Worm (Caenorhabditis elegans) whole organism, L4 larva: ENCODE results near the gene nhr-183.
A peak's percentile ranks its signal among the peaks of the same experiment; 100 is the strongest.

ENCODE experiments used
- D1046.2 ChIP-seq: fragments of 200-800 bp; sonication (Bioruptor generic); IDR thresholded peaks from 2 replicates; pipeline ENCODE4 v1.3.6; 2022; ENCODE audit warnings: missing genetic modification characterization, missing compliant biosample characterization
- F26F4.8 ChIP-seq: fragments of 200-800 bp; sonication (Bioruptor generic); conservative IDR thresholded peaks from 2 replicates; pipeline ENCODE4 v1.3.6; 2022; ENCODE audit warnings: missing genetic modification characterization, missing compliant biosample characterization
- F44E2.7 ChIP-seq: fragments of 200-800 bp; sonication (Bioruptor generic); IDR thresholded peaks from 2 replicates; pipeline ENCODE4 v2.1.2; 2022; ENCODE audit warnings: missing genetic modification characterization, missing compliant biosample characterization
- T20F7.1 ChIP-seq: fragments of 200-800 bp; sonication (Bioruptor generic); optimal IDR thresholded peaks from 2 replicates; lab custom pipeline; 2018; ENCODE audit warnings: mild to moderate bottlenecking, missing genetic modification characterization, missing compliant biosample characterization
- T26A8.4 ChIP-seq: fragments of 200-800 bp; sonication (Bioruptor generic); IDR thresholded peaks from 2 replicates; pipeline ENCODE4 v1.3.6; 2022; ENCODE audit warnings: missing genetic modification characterization, missing compliant biosample characterization
- Y48G9A.11 ChIP-seq: fragments of 200-800 bp; sonication (Bioruptor generic); IDR thresholded peaks from 2 replicates; pipeline ENCODE4 v1.3.6; 2022; ENCODE audit warnings: missing genetic modification reagents, missing genetic modification characterization, missing compliant biosample characterization
- ZK546.5 ChIP-seq, 2 experiments: sonication (generic microtip); optimal IDR thresholded peaks; 2 replicates each; lab custom pipeline; 2017; ENCODE audit warnings: missing biosample characterization in 2 of 2, missing genetic modification characterization in 2 of 2
- aha-1 ChIP-seq: fragments of 150-350 bp; peaks from one replicate; lab custom pipeline; 2014; ENCODE audit warnings: missing biosample characterization, missing genetic modification characterization
- ama-1 ChIP-seq: fragments of 150-350 bp; optimal IDR thresholded peaks from 2 replicates; lab custom pipeline; 2014; ENCODE audit warnings: inconsistent platforms, mixed read lengths
- attf-4 ChIP-seq: sonication (generic microtip); optimal IDR thresholded peaks from 3 replicates; lab custom pipeline; 2017; ENCODE audit warnings: missing biosample characterization, missing genetic modification characterization
- ceh-20 ChIP-seq: fragments of 200-800 bp; sonication (Bioruptor generic); IDR thresholded peaks from 2 replicates; pipeline ENCODE4 v1.3.6; 2022; ENCODE audit warnings: missing genetic modification reagents, missing genetic modification characterization, missing compliant biosample characterization
- ceh-32 ChIP-seq: sonication (generic microtip); optimal IDR thresholded peaks from 2 replicates; lab custom pipeline; 2016; ENCODE audit warnings: mild to moderate bottlenecking, missing genetic modification characterization, missing compliant biosample characterization; ENCODE audit not compliant: poor library complexity
- ces-1 ChIP-seq: fragments of 150-350 bp; sonication (generic microtip); optimal IDR thresholded peaks from 4 replicates; lab custom pipeline; 2014; ENCODE audit warnings: missing biosample characterization, missing genetic modification reagents, missing genetic modification characterization
- daf-8 ChIP-seq: fragments of 200-800 bp; sonication (Bioruptor generic); IDR thresholded peaks from 2 replicates; pipeline ENCODE4 v1.3.6; 2022; ENCODE audit warnings: missing genetic modification characterization, missing compliant biosample characterization
- duxl-1 ChIP-seq: sonication (generic microtip); optimal IDR thresholded peaks from 2 replicates; lab custom pipeline; 2016; ENCODE audit warnings: mild to moderate bottlenecking, missing genetic modification characterization, moderate library complexity, missing compliant biosample characterization; ENCODE audit not compliant: poor library complexity
- dve-1 ChIP-seq: sonication (generic microtip); optimal IDR thresholded peaks from 2 replicates; lab custom pipeline; 2017; ENCODE audit warnings: antibody characterized with exemption, mild to moderate bottlenecking, missing genetic modification characterization, missing compliant biosample characterization; ENCODE audit not compliant: insufficient read depth
- fkh-10 ChIP-seq: fragments of 150-350 bp; optimal IDR thresholded peaks from 2 replicates; lab custom pipeline; 2014; ENCODE audit warnings: missing biosample characterization, missing genetic modification reagents, missing genetic modification characterization
- fos-1 ChIP-seq: fragments of 150-350 bp; optimal IDR thresholded peaks from 2 replicates; lab custom pipeline; 2014; ENCODE audit warnings: missing biosample characterization, missing genetic modification characterization
- gei-8 ChIP-seq: fragments of 200-800 bp; sonication (Bioruptor generic); optimal IDR thresholded peaks from 2 replicates; lab custom pipeline; 2018; ENCODE audit warnings: mild to moderate bottlenecking, missing genetic modification characterization, missing compliant biosample characterization
- hlh-30 ChIP-seq: sonication (generic microtip); optimal IDR thresholded peaks from 2 replicates; lab custom pipeline; 2017; ENCODE audit warnings: antibody characterized with exemption, mild to moderate bottlenecking, missing genetic modification characterization, missing compliant biosample characterization; ENCODE audit not compliant: insufficient read depth
- lin-13 ChIP-seq: fragments of 150-350 bp; optimal IDR thresholded peaks from 2 replicates; lab custom pipeline; 2014; ENCODE audit warnings: missing biosample characterization, missing genetic modification reagents, missing genetic modification characterization
- lin-38 ChIP-seq: fragments of 200-800 bp; sonication (Bioruptor generic); IDR thresholded peaks from 2 replicates; pipeline ENCODE4 v1.3.6; 2022; ENCODE audit warnings: missing genetic modification reagents, missing genetic modification characterization, missing compliant biosample characterization
- lir-3 ChIP-seq: sonication (generic microtip); optimal IDR thresholded peaks from 2 replicates; lab custom pipeline; 2016; ENCODE audit warnings: mild to moderate bottlenecking, missing genetic modification characterization, missing compliant biosample characterization
- lsy-2 ChIP-seq, 2 experiments: fragments of 150-350 bp in 1 of 2; sonication (generic microtip) in 1 of 2; optimal IDR thresholded peaks; 2 replicates each; lab custom pipeline; 2014 to 2017; ENCODE audit warnings: missing biosample characterization in 2 of 2, missing genetic modification characterization in 2 of 2
- madf-5 ChIP-seq, 2 experiments: fragments of 200-800 bp; sonication (Bioruptor generic); IDR thresholded peaks; 2 replicates each; pipeline ENCODE4 v1.3.6; 2022; ENCODE audit warnings: missing compliant biosample characterization in 2 of 2, missing genetic modification characterization in 2 of 2
- mep-1 ChIP-seq: fragments of 150-350 bp; sonication (generic microtip); optimal IDR thresholded peaks from 3 replicates; lab custom pipeline; 2014; ENCODE audit warnings: missing biosample characterization, missing genetic modification characterization
- mes-2 ChIP-seq: sonication (generic microtip); optimal IDR thresholded peaks from 2 replicates; lab custom pipeline; 2016; ENCODE audit warnings: missing genotype, mild to moderate bottlenecking, missing genetic modification characterization, missing compliant biosample characterization; ENCODE audit not compliant: poor library complexity, severe bottlenecking
- mxl-2 ChIP-seq: fragments of 200-800 bp; sonication (Bioruptor generic); conservative IDR thresholded peaks from 2 replicates; pipeline ENCODE4 v1.3.6; 2022; ENCODE audit warnings: missing genetic modification reagents, missing genetic modification characterization, missing compliant biosample characterization
- mxl-3 ChIP-seq: fragments of 200-800 bp; sonication (Bioruptor generic); optimal IDR thresholded peaks from 2 replicates; lab custom pipeline; 2018; ENCODE audit warnings: mild to moderate bottlenecking, missing genetic modification characterization, missing compliant biosample characterization
- nhr-10 ChIP-seq: fragments of 150-350 bp; optimal IDR thresholded peaks from 2 replicates; lab custom pipeline; 2014; ENCODE audit warnings: missing biosample characterization, missing genetic modification characterization
- nhr-102 ChIP-seq: sonication (generic microtip); optimal IDR thresholded peaks from 2 replicates; lab custom pipeline; 2016; ENCODE audit warnings: mild to moderate bottlenecking, missing genetic modification characterization, moderate library complexity, missing compliant biosample characterization
- nhr-11 ChIP-seq: fragments of 150-350 bp; optimal IDR thresholded peaks from 2 replicates; lab custom pipeline; 2014; ENCODE audit warnings: missing biosample characterization, missing genetic modification characterization
- nhr-111 ChIP-seq: fragments of 200-800 bp; sonication (Bioruptor generic); optimal IDR thresholded peaks from 2 replicates; lab custom pipeline; 2018; ENCODE audit warnings: mild to moderate bottlenecking, missing genetic modification characterization, missing compliant biosample characterization
- nhr-25 ChIP-seq: sonication (generic microtip); optimal IDR thresholded peaks from 2 replicates; lab custom pipeline; 2017; ENCODE audit warnings: missing genetic modification characterization, mild to moderate bottlenecking, missing compliant biosample characterization, antibody characterized with exemption, moderate library complexity, borderline replicate concordance; ENCODE audit not compliant: insufficient read depth
- nhr-28 ChIP-seq: fragments of 150-350 bp; optimal IDR thresholded peaks from 2 replicates; lab custom pipeline; 2014; ENCODE audit warnings: missing biosample characterization, missing genetic modification characterization
- nhr-41 ChIP-seq: fragments of 200-800 bp; sonication (Bioruptor generic); IDR thresholded peaks from 2 replicates; pipeline ENCODE4 v1.3.6; 2022; ENCODE audit warnings: missing genetic modification reagents, missing genetic modification characterization, missing compliant biosample characterization
- nhr-42 ChIP-seq: fragments of 200-800 bp; sonication (Bioruptor generic); IDR thresholded peaks from 2 replicates; pipeline ENCODE4 v1.3.6; 2022; ENCODE audit warnings: missing genetic modification characterization, missing compliant biosample characterization
- nhr-48 ChIP-seq: sonication (generic microtip); optimal IDR thresholded peaks from 2 replicates; lab custom pipeline; 2016; ENCODE audit warnings: mild to moderate bottlenecking, missing genetic modification characterization, missing compliant biosample characterization
- nhr-6 ChIP-seq: fragments of 150-350 bp; optimal IDR thresholded peaks from 2 replicates; lab custom pipeline; 2014; ENCODE audit warnings: missing biosample characterization, missing genetic modification characterization
- nhr-76 ChIP-seq: fragments of 150-350 bp; optimal IDR thresholded peaks from 2 replicates; lab custom pipeline; 2014; ENCODE audit warnings: missing biosample characterization, missing genetic modification characterization
- nhr-77 ChIP-seq: fragments of 150-350 bp; optimal IDR thresholded peaks from 2 replicates; lab custom pipeline; 2014; ENCODE audit warnings: missing biosample characterization, missing genetic modification characterization
- skn-1 ChIP-seq: fragments of 150-350 bp; optimal IDR thresholded peaks from 2 replicates; lab custom pipeline; 2014; ENCODE audit warnings: missing biosample characterization, missing genetic modification characterization
- snpc-1.2 ChIP-seq: fragments of 200-800 bp; sonication (Bioruptor generic); IDR thresholded peaks from 2 replicates; pipeline ENCODE4 v1.3.6; 2022; ENCODE audit warnings: missing genetic modification reagents, missing genetic modification characterization, missing compliant biosample characterization
- tag-97 ChIP-seq: fragments of 200-800 bp; sonication (Bioruptor generic); IDR thresholded peaks from 2 replicates; pipeline ENCODE4 v1.3.6; 2022; ENCODE audit warnings: missing genetic modification characterization, missing compliant biosample characterization
- tra-1 ChIP-seq: fragments of 200-800 bp; sonication (Bioruptor generic); IDR thresholded peaks from 2 replicates; pipeline ENCODE4 v1.3.6; 2022; ENCODE audit warnings: missing genetic modification reagents, missing genetic modification characterization, missing compliant biosample characterization
- unc-39 ChIP-seq: sonication (generic microtip); optimal IDR thresholded peaks from 2 replicates; lab custom pipeline; 2017; ENCODE audit warnings: missing biosample characterization, missing genetic modification characterization
- unc-62 ChIP-seq, 3 experiments: fragments of 150-350 bp in 1 of 3; sonication (generic microtip); optimal IDR thresholded peaks in 2 of 3; peaks in 1 of 3; 1 replicate in 1 of 3; 2 replicates in 2 of 3; lab custom pipeline; 2014 to 2017; ENCODE audit warnings: missing biosample characterization in 3 of 3, missing genetic modification characterization in 3 of 3, missing genetic modification reagents in 3 of 3, missing genotype in 1 of 3
- zag-1 ChIP-seq: fragments of 150-350 bp; optimal IDR thresholded peaks from 2 replicates; lab custom pipeline; 2014; ENCODE audit warnings: missing biosample characterization, missing genetic modification characterization
- zfp-2 ChIP-seq: sonication (generic microtip); optimal IDR thresholded peaks from 2 replicates; lab custom pipeline; 2016; ENCODE audit warnings: mild to moderate bottlenecking, missing genetic modification characterization, missing compliant biosample characterization
- zip-11 ChIP-seq: fragments of 200-800 bp; sonication (Bioruptor generic); IDR thresholded peaks from 2 replicates; pipeline ENCODE4 v1.3.6; 2022; ENCODE audit warnings: missing genetic modification characterization, missing compliant biosample characterization
- zip-2 ChIP-seq: fragments of 150-350 bp; optimal IDR thresholded peaks from 2 replicates; lab custom pipeline; 2014; ENCODE audit warnings: missing biosample characterization, missing genetic modification characterization
- ztf-7 ChIP-seq: fragments of 150-350 bp; optimal IDR thresholded peaks from 2 replicates; lab custom pipeline; 2014; ENCODE audit warnings: missing biosample characterization, missing genetic modification characterization

nhr-183 gene

DNA sequence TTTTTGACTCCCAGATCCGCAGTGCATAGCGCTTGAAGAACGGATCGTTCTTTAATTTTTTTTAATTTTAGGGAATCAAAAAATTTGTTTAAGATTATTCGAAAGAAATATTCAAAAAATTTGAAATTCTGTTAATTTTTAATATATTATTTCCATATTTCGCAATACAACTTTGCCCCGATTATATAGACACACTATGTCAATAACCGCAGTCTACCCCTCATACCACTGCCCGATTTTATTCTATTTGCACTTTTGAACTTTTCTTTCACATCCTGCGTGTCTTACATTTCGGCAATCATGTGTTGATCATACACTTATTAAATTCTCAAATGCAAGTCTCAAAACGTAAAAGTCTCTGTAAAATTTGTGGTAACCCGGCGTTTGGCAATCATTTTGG, 45.6 kb downstream of the nhr-183 start, which contains the start of gene nhr-56 (continued):
- TF ChIP-seq duxl-1 (tag; lab: Kevin White, UChicago) (peak; percentile 38), fos-1 (tag; lab: Kevin White, UChicago) (no peak), dve-1 (tag; lab: Kevin White, UChicago) (peak; percentile 67), tag-97 (GFP tag; lab: Robert Waterston, UW) (no peak), mxl-3 (peak; percentile 49), ces-1 (GFP tag; lab: Kevin White, UChicago) (no peak), unc-62 (GFP tag; optimal IDR thresholded peaks at IDR 0.05 in 1 of 2; lab: Kevin White, UChicago) (no peak), unc-62 (tag; optimal IDR thresholded peaks at IDR 0.05; lab: Kevin White, UChicago) (no peak), nhr-6 (peak; percentile 20), zip-11 (GFP tag; lab: Robert Waterston, UW) (no peak), ZK546.5 (tag; optimal IDR thresholded peaks at IDR 0.05; lab: Kevin White, UChicago) (no peak), nhr-102 (peak; percentile 21), nhr-42 (GFP tag; lab: Robert Waterston, UW) (no peak), fkh-10 (GFP tag; lab: Kevin White, UChicago) (no peak), madf-5 (GFP tag; IDR thresholded peaks at IDR 0.05; lab: Robert Waterston, UW) (no peak), unc-39 (tag; lab: Kevin White, UChicago) (no peak), snpc-1.2 (GFP tag; lab: Robert Waterston, UW) (no peak), lin-38 (GFP tag; lab: Robert Waterston, UW) (no peak), tra-1 (GFP tag; lab: Robert Waterston, UW) (no peak), T20F7.1 (no peak), nhr-11 (tag; lab: Kevin White, UChicago) (no peak), nhr-48 (tag; lab: Kevin White, UChicago) (no peak), nhr-111 (GFP tag; lab: Kevin White, UChicago) (no peak), nhr-76 (tag; lab: Kevin White, UChicago) (no peak), ceh-32 (tag; lab: Kevin White, UChicago) (no peak), T26A8.4 (GFP tag; lab: Robert Waterston, UW) (no peak), skn-1 (tag; lab: Kevin White, UChicago) (no peak), hlh-30 (tag; lab: Kevin White, UChicago) (peak; percentile 86), daf-8 (GFP tag; lab: Robert Waterston, UW) (no peak), F44E2.7 (GFP tag; lab: Robert Waterston, UW) (no peak), mep-1 (tag; lab: Kevin White, UChicago) (peak; percentile 54), ztf-7 (tag; lab: Kevin White, UChicago) (no peak), lsy-2 (tag; optimal IDR thresholded peaks at IDR 0.05; lab: Kevin White, UChicago) (peak in 1 of 2 experiments; percentile 58), Y48G9A.11 (no peak), mes-2 (tag; lab: Kevin White, UChicago) (peak; percentile 60), ceh-20 (GFP tag; lab: Robert Waterston, UW) (no peak), nhr-28 (peak; percentile 81), lin-13 (GFP tag; lab: Kevin White, UChicago) (no peak), lir-3 (no peak), D1046.2 (GFP tag; lab: Robert Waterston, UW) (no peak), ama-1 (lab: Kevin White, UChicago) (no peak), F26F4.8 (GFP tag; lab: Robert Waterston, UW) (no peak), zip-2 (tag; lab: Kevin White, UChicago) (no peak), nhr-77 (tag; lab: Kevin White, UChicago) (peak; percentile 71), mxl-2 (no peak), zag-1 (no peak), gei-8 (no peak), nhr-41 (GFP tag; lab: Robert Waterston, UW) (no peak), nhr-25 (tag; lab: Kevin White, UChicago) (no peak), nhr-10 (tag; lab: Kevin White, UChicago) (no peak), zfp-2 (tag; lab: Kevin White, UChicago) (no peak), aha-1 (no peak), attf-4 (no peak)
